Fruit fly (Drosophila melanogaster) whole organism, embryonic: ENCODE results near the gene mRpS11.

Experiments
- Adf1 ChIP-seq: fragments of 200-800 bp; sonication (Bioruptor generic); IDR thresholded peaks from 2 replicates; pipeline ENCODE4 v1.3.6; 2022; ENCODE audit warnings: missing biosample characterization, missing genetic modification characterization
- CG11504 ChIP-seq: fragments of 200-800 bp; sonication (Bioruptor generic); optimal IDR thresholded peaks from 3 replicates; lab custom pipeline; 2019; ENCODE audit warnings: missing biosample characterization, mild to moderate bottlenecking, missing genetic modification characterization, moderate library complexity
- CG12155 ChIP-seq: fragments of 200-800 bp; sonication (Bioruptor generic); optimal IDR thresholded peaks from 3 replicates; lab custom pipeline; 2016; ENCODE audit warnings: missing biosample characterization, missing genetic modification characterization
- CG13296 ChIP-seq: fragments of 200-800 bp; sonication (Bioruptor generic); optimal IDR thresholded peaks from 3 replicates; lab custom pipeline; 2018; ENCODE audit warnings: missing biosample characterization, mild to moderate bottlenecking, missing genetic modification characterization
- CG14014 ChIP-seq: fragments of 200-800 bp; sonication (Bioruptor generic); IDR thresholded peaks from 2 replicates; pipeline ENCODE4 v1.3.6; 2022; ENCODE audit warnings: missing biosample characterization, missing genetic modification characterization
- CG1529 ChIP-seq: fragments of 200-800 bp; sonication (Bioruptor generic); optimal IDR thresholded peaks from 3 replicates; lab custom pipeline; 2018; ENCODE audit warnings: missing biosample characterization, missing genetic modification characterization
- CG17359 ChIP-seq: fragments of 200-800 bp; sonication (Bioruptor generic); optimal IDR thresholded peaks from 3 replicates; lab custom pipeline; 2018; ENCODE audit warnings: missing biosample characterization, mild to moderate bottlenecking, missing genetic modification characterization, moderate library complexity
- CG17385 ChIP-seq: fragments of 200-800 bp; sonication (Bioruptor generic); optimal IDR thresholded peaks from 3 replicates; lab custom pipeline; 2018; ENCODE audit warnings: missing biosample characterization, mild to moderate bottlenecking, missing genetic modification characterization
- CG2199 ChIP-seq: fragments of 200-800 bp; sonication (Bioruptor generic); IDR thresholded peaks from 3 replicates; pipeline ENCODE4 v1.3.6; 2022; ENCODE audit warnings: missing biosample characterization, missing genetic modification characterization
- CG3163 ChIP-seq: fragments of 200-800 bp; sonication (Bioruptor generic); optimal IDR thresholded peaks from 3 replicates; lab custom pipeline; 2016; ENCODE audit warnings: missing biosample characterization, missing genetic modification characterization
- CG3281 ChIP-seq: fragments of 200-800 bp; sonication (Bioruptor generic); optimal IDR thresholded peaks from 3 replicates; lab custom pipeline; 2017; ENCODE audit warnings: missing biosample characterization, mild to moderate bottlenecking, missing genetic modification characterization
- CG4404 ChIP-seq: fragments of 200-800 bp; sonication (Bioruptor generic); IDR thresholded peaks from 2 replicates; pipeline ENCODE4 v1.3.6; 2022; ENCODE audit warnings: missing biosample characterization, missing genetic modification characterization
- CG4424 ChIP-seq: fragments of 200-800 bp; sonication (Bioruptor generic); optimal IDR thresholded peaks from 3 replicates; lab custom pipeline; 2016; ENCODE audit warnings: missing biosample characterization, missing genetic modification characterization
- CG4730 ChIP-seq: fragments of 200-800 bp; sonication (Bioruptor generic); IDR thresholded peaks from 2 replicates; pipeline ENCODE4 v1.3.6; 2022; ENCODE audit warnings: missing biosample characterization, missing genetic modification characterization
- CG7745 ChIP-seq: fragments of 200-800 bp; sonication (Bioruptor generic); optimal IDR thresholded peaks from 2 replicates; lab custom pipeline; 2018; ENCODE audit warnings: missing biosample characterization, mild to moderate bottlenecking, missing genetic modification characterization, moderate library complexity
- CHES-1-like ChIP-seq: fragments of 200-800 bp; sonication (Bioruptor generic); optimal IDR thresholded peaks from 2 replicates; lab custom pipeline; 2016; ENCODE audit warnings: missing biosample characterization, missing genetic modification characterization
- CTCF ChIP-seq: fragments of 200-800 bp; sonication (Bioruptor generic); optimal IDR thresholded peaks from 2 replicates; lab custom pipeline; 2017; ENCODE audit warnings: missing biosample characterization, mild to moderate bottlenecking, missing genetic modification characterization, moderate library complexity
- Dip2 ChIP-seq: fragments of 200-800 bp; sonication (Bioruptor generic); IDR thresholded peaks from 2 replicates; pipeline ENCODE4 v1.3.6; 2022; ENCODE audit warnings: missing biosample characterization, missing genetic modification characterization
- Drgx ChIP-seq: fragments of 200-800 bp; sonication (Bioruptor generic); IDR thresholded peaks from 2 replicates; pipeline ENCODE4 v1.3.6; 2022; ENCODE audit warnings: missing biosample characterization, missing genetic modification characterization
- HmgZ ChIP-seq: fragments of 200-800 bp; sonication (Bioruptor generic); optimal IDR thresholded peaks from 2 replicates; lab custom pipeline; 2018; ENCODE audit warnings: missing biosample characterization, mild to moderate bottlenecking, missing genetic modification characterization
- Hr51 ChIP-seq, 2 experiments: fragments of 200-800 bp; sonication (Bioruptor generic); optimal IDR thresholded peaks; 2 replicates in 1 of 2; 3 replicates in 1 of 2; lab custom pipeline; 2016 to 2018; ENCODE audit warnings: missing biosample characterization in 2 of 2, missing genetic modification characterization in 2 of 2, mild to moderate bottlenecking in 1 of 2, moderate library complexity in 1 of 2
- Lhr ChIP-seq: fragments of 200-800 bp; sonication (Bioruptor generic); optimal IDR thresholded peaks from 3 replicates; lab custom pipeline; 2017; ENCODE audit warnings: mild to moderate bottlenecking, missing biosample characterization, missing genetic modification reagents, missing genetic modification characterization
- MBD-R2 ChIP-seq: fragments of 200-800 bp; sonication (Bioruptor generic); IDR thresholded peaks from 2 replicates; pipeline ENCODE4 v1.3.6; 2022; ENCODE audit warnings: missing biosample characterization, missing genetic modification characterization
- Max ChIP-seq: fragments of 200-800 bp; sonication (Bioruptor generic); optimal IDR thresholded peaks from 2 replicates; lab custom pipeline; 2016; ENCODE audit warnings: missing biosample characterization, mild to moderate bottlenecking, missing genetic modification characterization
- Med ChIP-seq: fragments of 200-800 bp; sonication (Bioruptor generic); peaks from one replicate; lab custom pipeline; 2016; ENCODE audit warnings: missing biosample characterization, missing genetic modification characterization, mild to moderate bottlenecking, inconsistent platforms, moderate library complexity
- Myb ChIP-seq: fragments of 200-800 bp; sonication (Bioruptor generic); optimal IDR thresholded peaks from 2 replicates; lab custom pipeline; 2016; ENCODE audit warnings: missing biosample characterization, missing genetic modification characterization
- Oaz ChIP-seq: fragments of 200-800 bp; sonication (Bioruptor generic); IDR thresholded peaks from 2 replicates; pipeline ENCODE4 v1.3.6; 2022; ENCODE audit warnings: missing biosample characterization, missing genetic modification characterization
- Rfx ChIP-seq: fragments of 200-800 bp; sonication (Bioruptor generic); IDR thresholded peaks from 2 replicates; pipeline ENCODE4 v1.3.6; 2022; ENCODE audit warnings: missing biosample characterization, missing genetic modification characterization
- aop ChIP-seq: fragments of 200-800 bp; sonication (Bioruptor generic); IDR thresholded peaks from 2 replicates; pipeline ENCODE4 v1.3.6; 2022; ENCODE audit warnings: missing biosample characterization, missing genetic modification characterization
- bcd ChIP-seq: fragments of 200-800 bp; sonication (Bioruptor generic); optimal IDR thresholded peaks from 2 replicates; lab custom pipeline; 2017; ENCODE audit warnings: missing biosample characterization, mild to moderate bottlenecking, missing genetic modification characterization
- dan ChIP-seq: fragments of 200-800 bp; sonication (Bioruptor generic); IDR thresholded peaks from 2 replicates; pipeline ENCODE4 v1.3.6; 2022; ENCODE audit warnings: missing biosample characterization, missing genetic modification characterization
- fd64A ChIP-seq: fragments of 200-800 bp; sonication (Bioruptor generic); optimal IDR thresholded peaks from 3 replicates; lab custom pipeline; 2018; ENCODE audit warnings: missing biosample characterization, mild to moderate bottlenecking, missing genetic modification characterization
- gce ChIP-seq: fragments of 200-800 bp; sonication (Bioruptor generic); IDR thresholded peaks from 3 replicates; pipeline ENCODE4 v1.3.6; 2022; ENCODE audit warnings: missing biosample characterization, missing genetic modification characterization
- gcm ChIP-seq: fragments of 200-800 bp; sonication (Bioruptor generic); optimal IDR thresholded peaks from 2 replicates; lab custom pipeline; 2019; ENCODE audit warnings: missing biosample characterization, mild to moderate bottlenecking, missing genetic modification characterization, moderate library complexity
- gsb-n ChIP-seq: fragments of 200-800 bp; sonication (Bioruptor generic); optimal IDR thresholded peaks from 3 replicates; lab custom pipeline; 2018; ENCODE audit warnings: missing biosample characterization, mild to moderate bottlenecking, missing genetic modification characterization
- inv ChIP-seq: fragments of 200-800 bp; sonication (Bioruptor generic); IDR thresholded peaks from 2 replicates; pipeline ENCODE4 v1.3.6; 2022; ENCODE audit warnings: missing biosample characterization, missing genetic modification characterization; ENCODE audit not compliant: partially characterized antibody
- kni ChIP-seq: fragments of 200-800 bp; sonication (Bioruptor generic); optimal IDR thresholded peaks from 3 replicates; lab custom pipeline; 2017; ENCODE audit warnings: mild to moderate bottlenecking, missing biosample characterization, missing genetic modification reagents, missing genetic modification characterization
- mirr ChIP-seq: fragments of 200-800 bp; sonication (Bioruptor generic); optimal IDR thresholded peaks from 3 replicates; lab custom pipeline; 2018; ENCODE audit warnings: missing biosample characterization, mild to moderate bottlenecking, missing genetic modification characterization
- nerfin-2 ChIP-seq: fragments of 200-800 bp; sonication (Bioruptor generic); IDR thresholded peaks from 2 replicates; pipeline ENCODE4 v1.3.6; 2022; ENCODE audit warnings: missing biosample characterization, missing genetic modification characterization; ENCODE audit not compliant: partially characterized antibody
- pros ChIP-seq: fragments of 200-800 bp; sonication (Bioruptor generic); optimal IDR thresholded peaks from 3 replicates; lab custom pipeline; 2019; ENCODE audit warnings: missing biosample characterization, mild to moderate bottlenecking, missing genetic modification characterization, moderate library complexity
- rib ChIP-seq: fragments of 200-800 bp; sonication (Bioruptor generic); IDR thresholded peaks from 2 replicates; pipeline ENCODE4 v1.3.6; 2022; ENCODE audit warnings: missing biosample characterization, missing genetic modification characterization
- sd ChIP-seq: fragments of 200-800 bp; sonication (Bioruptor generic); optimal IDR thresholded peaks from 3 replicates; lab custom pipeline; 2018; ENCODE audit warnings: missing biosample characterization, mild to moderate bottlenecking, missing genetic modification characterization, moderate library complexity
- sisA ChIP-seq: fragments of 200-800 bp; sonication (Bioruptor generic); IDR thresholded peaks from 2 replicates; pipeline ENCODE4 v1.3.6; 2022; ENCODE audit warnings: missing biosample characterization, missing genetic modification characterization
- sob ChIP-seq: fragments of 200-800 bp; sonication (Bioruptor generic); IDR thresholded peaks from 2 replicates; pipeline ENCODE4 v1.3.6; 2022; ENCODE audit warnings: missing biosample characterization, missing genetic modification characterization
- sqz ChIP-seq: fragments of 200-800 bp; sonication (Bioruptor generic); optimal IDR thresholded peaks from 3 replicates; lab custom pipeline; 2018; ENCODE audit warnings: missing biosample characterization, mild to moderate bottlenecking, missing genetic modification characterization
- stwl ChIP-seq: fragments of 200-800 bp; sonication (Bioruptor generic); optimal IDR thresholded peaks from 3 replicates; lab custom pipeline; 2018; ENCODE audit warnings: missing biosample characterization, mild to moderate bottlenecking, missing genetic modification characterization, moderate library complexity
- vvl ChIP-seq: fragments of 200-800 bp; sonication (Bioruptor generic); IDR thresholded peaks from 2 replicates; pipeline ENCODE4 v1.3.6; 2022; ENCODE audit warnings: missing biosample characterization, missing genetic modification characterization
- yki ChIP-seq: fragments of >200 bp; optimal IDR thresholded peaks from 3 replicates; lab custom pipeline; 2018

mRpS11 gene

DNA sequence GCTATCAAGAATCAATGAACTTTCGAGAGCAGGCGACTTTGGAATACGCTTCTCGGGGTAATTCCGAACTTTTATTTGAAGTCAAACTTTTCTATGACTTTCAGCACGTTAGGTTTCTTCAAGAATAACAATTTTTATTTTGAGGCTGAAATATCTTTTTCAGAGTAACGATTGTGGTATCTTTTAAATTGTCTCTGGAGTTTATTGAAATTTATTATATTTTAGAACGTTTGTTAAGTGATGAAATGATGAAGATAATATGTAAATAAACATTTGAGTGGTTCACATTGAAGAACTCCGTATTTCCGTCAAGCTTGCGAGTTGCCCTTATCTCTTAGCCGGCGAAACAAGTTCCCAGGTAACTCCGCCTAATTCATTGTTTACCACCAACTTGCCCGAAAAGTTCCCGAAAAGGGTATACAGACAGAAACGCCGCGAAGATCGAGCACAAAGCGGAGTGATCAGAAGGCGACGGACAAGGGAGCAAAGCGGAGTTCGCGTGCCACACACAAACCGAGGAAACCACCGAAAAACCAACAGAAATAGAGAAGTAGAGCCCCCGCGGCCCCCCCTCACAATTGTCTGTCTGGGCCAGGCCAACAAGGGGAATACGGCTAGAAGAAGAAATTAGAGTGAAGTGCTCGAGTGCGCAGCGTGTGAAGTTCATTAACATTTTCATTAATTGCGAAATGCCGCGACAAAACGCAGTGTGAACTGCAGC lies 45.2 kb downstream of the mRpS11 start (continued):
- TF ChIP-seq CG4730 (GFP tag; lab: Robert Waterston, UW) = no peak
- TF ChIP-seq gsb-n (tag; lab: Kevin White, UChicago) = peak; percentile 42
- TF ChIP-seq Drgx (GFP tag; lab: Robert Waterston, UW) = no peak
- TF ChIP-seq sqz = no peak
- TF ChIP-seq CG1529 (GFP tag; lab: Kevin White, UChicago) = no peak
- TF ChIP-seq CG12155 (GFP tag; lab: Kevin White, UChicago) = no peak
- no peak for TF ChIP-seq Hr51 (GFP tag; optimal IDR thresholded peaks at IDR 0.05; lab: Kevin White, UChicago)
- no peak for TF ChIP-seq aop (GFP tag; lab: Robert Waterston, UW)
- TF ChIP-seq vvl (GFP tag; lab: Robert Waterston, UW) = 0 out of 2 replicates have a peak, but pooled peaks have one; percentile 13
- TF ChIP-seq fd64A (GFP tag; lab: Kevin White, UChicago) = no peak
- no peak for TF ChIP-seq nerfin-2 (GFP tag; lab: Robert Waterston, UW)
- no peak for TF ChIP-seq Lhr (GFP tag; lab: Kevin White, UChicago)
- TF ChIP-seq yki (lab: Kevin White, UChicago) = no peak
- peak; percentile 34; the same call in 1 of the 2 replicates for TF ChIP-seq Oaz (GFP tag; lab: Robert Waterston, UW)
- no peak for TF ChIP-seq Dip2
- TF ChIP-seq CG11504 (tag; lab: Kevin White, UChicago) = peak; percentile 19
- no peak for TF ChIP-seq Max
- peak; percentile 24 for TF ChIP-seq CG4424 (GFP tag; lab: Kevin White, UChicago)

DNA sequence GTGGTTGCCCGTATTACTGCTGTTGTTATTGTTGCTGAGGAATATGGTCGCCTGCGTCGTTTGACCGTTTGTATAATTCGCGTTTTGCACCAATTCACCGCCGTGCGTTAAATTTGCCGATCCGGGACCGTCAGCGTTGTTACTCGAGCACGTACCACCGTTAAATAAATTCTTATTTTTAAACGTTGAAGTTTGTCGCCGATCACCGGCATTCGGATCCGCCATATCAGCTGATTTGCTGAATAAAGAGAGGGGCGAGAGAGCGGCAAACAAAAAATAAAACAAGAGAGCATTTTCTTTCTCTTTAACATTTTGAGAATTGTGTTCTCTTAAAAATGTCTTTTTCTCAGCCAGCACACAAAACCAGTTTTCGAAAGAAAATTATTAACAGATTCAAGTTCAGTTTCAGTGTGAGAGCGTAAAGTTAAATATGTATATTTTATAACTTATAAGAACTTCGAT lies 46.4 kb downstream of the mRpS11 start:
- TF ChIP-seq mirr (no peak), CG3163 (peak; percentile 96), CG4404 (GFP tag; lab: Robert Waterston, UW) (no peak), CTCF (GFP tag; lab: Kevin White, UChicago) (peak; percentile 55), gce (GFP tag; lab: Robert Waterston, UW) (0 out of 3 replicates have a peak, but pooled peaks have one; percentile 27), Adf1 (GFP tag; lab: Robert Waterston, UW) (peak; percentile 22; the same call in 1 of the 2 replicates), CG3281 (GFP tag; lab: Kevin White, UChicago) (peak; percentile 42), rib (GFP tag; lab: Robert Waterston, UW) (peak; percentile 44; the same call in 1 of the 2 replicates), stwl (tag; lab: Kevin White, UChicago) (peak; percentile 18), HmgZ (tag; lab: Kevin White, UChicago) (peak; percentile 14), dan (GFP tag; lab: Robert Waterston, UW) (no peak), inv (GFP tag; lab: Robert Waterston, UW) (peak; percentile 39; the same call in 1 of the 2 replicates), Myb (peak; percentile 41), gcm (GFP tag; lab: Kevin White, UChicago) (peak; percentile 38), nerfin-2 (GFP tag; lab: Robert Waterston, UW) (no peak; the same call in 1 of the 2 replicates), CG17385 (GFP tag; lab: Kevin White, UChicago) (peak; percentile 33), Med (peak; percentile 90), yki (lab: Kevin White, UChicago) (peak; percentile 57), bcd (no peak), CG14014 (GFP tag; lab: Robert Waterston, UW) (no peak), CG13296 (GFP tag; lab: Kevin White, UChicago) (peak; percentile 18), pros (GFP tag; lab: Kevin White, UChicago) (peak; percentile 68), sob (GFP tag; lab: Robert Waterston, UW) (0 out of 2 replicates have a peak, but pooled peaks have one; percentile 13), sd (tag; lab: Kevin White, UChicago) (peak; percentile 21), MBD-R2 (GFP tag; lab: Robert Waterston, UW) (peak; percentile 29; the same call in 1 of the 2 replicates), sisA (GFP tag; lab: Robert Waterston, UW) (no peak), CHES-1-like (GFP tag; lab: Kevin White, UChicago) (peak; percentile 25), CG17359 (tag; lab: Kevin White, UChicago) (no peak), Rfx (GFP tag; lab: Robert Waterston, UW) (no peak; the same call in 1 of the 2 replicates), CG2199 (GFP tag; lab: Robert Waterston, UW) (0 out of 3 replicates have a peak, but pooled peaks have one; percentile 4), CG7745 (peak; percentile 35), kni (GFP tag; lab: Kevin White, UChicago) (peak; percentile 43)
